Worm (Caenorhabditis elegans) whole organism, late embryonic: ENCODE data around the gene F40G12.2.

Experiments
- C08G9.2 ChIP-seq: sonication (generic microtip); optimal IDR thresholded peaks from 2 replicates; lab custom pipeline; 2016; ENCODE audit warnings: mild to moderate bottlenecking, missing genetic modification characterization, moderate library complexity, missing compliant biosample characterization
- ahr-1 ChIP-seq: sonication (generic microtip); optimal IDR thresholded peaks from 2 replicates; lab custom pipeline; 2016; ENCODE audit warnings: missing genetic modification characterization, missing compliant biosample characterization
- ama-1 ChIP-seq: fragments of 150-350 bp; optimal IDR thresholded peaks from 2 replicates; lab custom pipeline; 2014
- fkh-10 ChIP-seq: fragments of 150-350 bp; optimal IDR thresholded peaks from 2 replicates; lab custom pipeline; 2014; ENCODE audit warnings: missing biosample characterization, missing genetic modification reagents, missing genetic modification characterization
- hlh-15 ChIP-seq: sonication (generic microtip); optimal IDR thresholded peaks from 2 replicates; lab custom pipeline; 2016; ENCODE audit warnings: missing genetic modification characterization, missing compliant biosample characterization
- lim-6 ChIP-seq: sonication (generic microtip); optimal IDR thresholded peaks from 2 replicates; lab custom pipeline; 2016; ENCODE audit warnings: missing genetic modification characterization, missing compliant biosample characterization
- lin-11 ChIP-seq: fragments of 200-800 bp; sonication (Bioruptor generic); optimal IDR thresholded peaks from 2 replicates; lab custom pipeline; 2018; ENCODE audit warnings: mild to moderate bottlenecking, missing genetic modification characterization, missing compliant biosample characterization
- nhr-11 ChIP-seq: fragments of 150-350 bp; optimal IDR thresholded peaks from 2 replicates; lab custom pipeline; 2014; ENCODE audit warnings: missing biosample characterization, missing genetic modification characterization
- pha-4 ChIP-seq: fragments of 150-350 bp; optimal IDR thresholded peaks from 2 replicates; lab custom pipeline; 2018; ENCODE audit warnings: missing biosample characterization, missing genetic modification reagents, missing genetic modification characterization
- rnt-1 ChIP-seq: sonication (generic microtip); optimal IDR thresholded peaks from 2 replicates; lab custom pipeline; 2016; ENCODE audit warnings: missing genetic modification characterization, missing compliant biosample characterization
- unc-55 ChIP-seq: sonication (generic microtip); optimal IDR thresholded peaks from 2 replicates; lab custom pipeline; 2017; ENCODE audit warnings: missing biosample characterization, missing genetic modification reagents, missing genetic modification characterization
- unc-86 ChIP-seq: sonication (generic microtip); optimal IDR thresholded peaks from 2 replicates; lab custom pipeline; 2016; ENCODE audit warnings: missing genetic modification characterization, missing compliant biosample characterization
- zip-5 ChIP-seq: sonication (generic microtip); optimal IDR thresholded peaks from 2 replicates; lab custom pipeline; 2016; ENCODE audit warnings: missing genetic modification characterization, missing compliant biosample characterization

- no peak for TF ChIP-seq lim-6 (tag; lab: Kevin White, UChicago)
- TF ChIP-seq pha-4 (tag; lab: Kevin White, UChicago) = no peak
- no peak for TF ChIP-seq nhr-11
- TF ChIP-seq fkh-10 (GFP tag; lab: Kevin White, UChicago) = no peak
- TF ChIP-seq ahr-1 = no peak
- TF ChIP-seq unc-55 (GFP tag; lab: Kevin White, UChicago) = no peak
- no peak for TF ChIP-seq lin-11
- TF ChIP-seq rnt-1 = no peak
- TF ChIP-seq zip-5 = no peak
- no peak for TF ChIP-seq hlh-15
- no peak for TF ChIP-seq unc-86 (tag; lab: Kevin White, UChicago)
- no peak for TF ChIP-seq C08G9.2
- TF ChIP-seq ama-1 (lab: Kevin White, UChicago) = no peak
These were observed 35.8 kb upstream of the F40G12.2 start, which contains the start of gene F14D7.3 for ce11 chrV:14296499-14296898.
